Fruit fly (Drosophila melanogaster) whole organism, embryonic: ENCODE measurements around the gene CG34432.
A peak's percentile ranks its signal among the peaks of the same experiment; 100 is the strongest.

Source experiments
- Aef1 ChIP-seq: fragments of 200-800 bp; sonication (Bioruptor generic); IDR thresholded peaks from 3 replicates; pipeline ENCODE4 v1.3.6; 2022; ENCODE audit warnings: missing biosample characterization, missing genetic modification characterization
- B-H1 ChIP-seq: fragments of 200-800 bp; sonication (Bioruptor generic); IDR thresholded peaks from 3 replicates; pipeline ENCODE4 v1.3.6; 2022; ENCODE audit warnings: missing biosample characterization, missing genetic modification characterization
- CG10366 ChIP-seq: fragments of 200-800 bp; sonication (Bioruptor generic); IDR thresholded peaks from 2 replicates; pipeline ENCODE4 v1.3.6; 2022; ENCODE audit warnings: missing biosample characterization, missing genetic modification characterization
- CG12236 ChIP-seq: fragments of 200-800 bp; sonication (Bioruptor generic); optimal IDR thresholded peaks from 2 replicates; lab custom pipeline; 2016; ENCODE audit warnings: missing biosample characterization, missing genetic modification characterization
- CG13775 ChIP-seq: fragments of 200-800 bp; sonication (Bioruptor generic); optimal IDR thresholded peaks from 3 replicates; lab custom pipeline; 2017; ENCODE audit warnings: missing biosample characterization, mild to moderate bottlenecking, missing genetic modification characterization
- CG15601 ChIP-seq: fragments of 200-800 bp; sonication (Bioruptor generic); optimal IDR thresholded peaks from 3 replicates; lab custom pipeline; 2019; ENCODE audit warnings: missing biosample characterization, mild to moderate bottlenecking, missing genetic modification characterization, moderate library complexity
- CG15696 ChIP-seq: fragments of 200-800 bp; sonication (Bioruptor generic); optimal IDR thresholded peaks from 2 replicates; lab custom pipeline; 2019; ENCODE audit warnings: missing biosample characterization, mild to moderate bottlenecking, missing genetic modification characterization, moderate library complexity
- CG2116 ChIP-seq: fragments of 200-800 bp; sonication (Bioruptor generic); optimal IDR thresholded peaks from 3 replicates; lab custom pipeline; 2018; ENCODE audit warnings: missing biosample characterization, mild to moderate bottlenecking, missing genetic modification characterization
- CG33557 ChIP-seq: fragments of 200-800 bp; sonication (Bioruptor generic); optimal IDR thresholded peaks from 2 replicates; lab custom pipeline; 2019; ENCODE audit warnings: missing biosample characterization, mild to moderate bottlenecking, missing genetic modification characterization, moderate library complexity
- CG34224 ChIP-seq: fragments of 200-800 bp; sonication (Bioruptor generic); IDR thresholded peaks from 3 replicates; pipeline ENCODE4 v1.3.6; 2022; ENCODE audit warnings: missing biosample characterization, missing genetic modification characterization; ENCODE audit not compliant: partially characterized antibody
- CG4730 ChIP-seq: fragments of 200-800 bp; sonication (Bioruptor generic); IDR thresholded peaks from 2 replicates; pipeline ENCODE4 v1.3.6; 2022; ENCODE audit warnings: missing biosample characterization, missing genetic modification characterization
- CG7372 ChIP-seq: fragments of 200-800 bp; sonication (Bioruptor generic); IDR thresholded peaks from 2 replicates; pipeline ENCODE4 v1.3.6; 2022; ENCODE audit warnings: missing biosample characterization, missing genetic modification characterization
- CG7556 ChIP-seq: fragments of 200-800 bp; sonication (Bioruptor generic); optimal IDR thresholded peaks from 2 replicates; lab custom pipeline; 2017; ENCODE audit warnings: missing biosample characterization, mild to moderate bottlenecking, missing genetic modification characterization
- CG8924 ChIP-seq: fragments of 200-800 bp; optimal IDR thresholded peaks from 3 replicates; lab custom pipeline; 2019; ENCODE audit warnings: missing biosample characterization, mild to moderate bottlenecking, missing genetic modification characterization, moderate library complexity
- CG8944 ChIP-seq: fragments of 200-800 bp; sonication (Bioruptor generic); optimal IDR thresholded peaks from 3 replicates; lab custom pipeline; 2016; ENCODE audit warnings: missing biosample characterization, missing genetic modification characterization
- CTCF ChIP-seq: fragments of 200-800 bp; sonication (Bioruptor generic); optimal IDR thresholded peaks from 2 replicates; lab custom pipeline; 2017; ENCODE audit warnings: missing biosample characterization, mild to moderate bottlenecking, missing genetic modification characterization, moderate library complexity
- Camta ChIP-seq: fragments of 200-800 bp; sonication (Bioruptor generic); optimal IDR thresholded peaks from 2 replicates; lab custom pipeline; 2016; ENCODE audit warnings: missing biosample characterization, missing genetic modification characterization
- Dbx ChIP-seq: fragments of 200-800 bp; sonication (Bioruptor generic); IDR thresholded peaks from 3 replicates; pipeline ENCODE4 v1.3.6; 2022; ENCODE audit warnings: missing biosample characterization, missing genetic modification characterization
- Dref ChIP-seq: fragments of 200-800 bp; sonication (Bioruptor generic); IDR thresholded peaks from 2 replicates; pipeline ENCODE4 v1.3.6; 2022; ENCODE audit warnings: missing biosample characterization, missing genetic modification characterization
- GATAe ChIP-seq: fragments of 200-800 bp; sonication (Bioruptor generic); conservative IDR thresholded peaks from 2 replicates; pipeline ENCODE4 v1.3.6; 2022; ENCODE audit warnings: missing biosample characterization, missing genetic modification characterization
- Jarid2 ChIP-seq: fragments of 200-800 bp; sonication (Bioruptor generic); optimal IDR thresholded peaks from 3 replicates; lab custom pipeline; 2017; ENCODE audit warnings: mild to moderate bottlenecking, missing biosample characterization, missing genetic modification reagents, missing genetic modification characterization
- MESR4 ChIP-seq: fragments of 200-800 bp; sonication (Bioruptor generic); optimal IDR thresholded peaks from 2 replicates; lab custom pipeline; 2018; ENCODE audit warnings: missing biosample characterization, mild to moderate bottlenecking, missing genetic modification characterization, moderate library complexity
- Sin3A ChIP-seq: fragments of >200 bp; optimal IDR thresholded peaks from 2 replicates; lab custom pipeline; 2018
- Six4 ChIP-seq: fragments of 200-800 bp; sonication (Bioruptor generic); optimal IDR thresholded peaks from 2 replicates; lab custom pipeline; 2016; ENCODE audit warnings: missing biosample characterization, missing genetic modification characterization
- Spps ChIP-seq: fragments of 200-800 bp; sonication (Bioruptor generic); optimal IDR thresholded peaks from 2 replicates; lab custom pipeline; 2018; ENCODE audit warnings: missing biosample characterization, mild to moderate bottlenecking, missing genetic modification characterization
- YL-1 ChIP-seq: fragments of 200-800 bp; sonication (Bioruptor generic); optimal IDR thresholded peaks from 3 replicates; lab custom pipeline; 2017; ENCODE audit warnings: missing biosample characterization, mild to moderate bottlenecking, missing genetic modification characterization
- ab ChIP-seq: fragments of 200-800 bp; sonication (Bioruptor generic); optimal IDR thresholded peaks from 2 replicates; lab custom pipeline; 2016; ENCODE audit warnings: missing biosample characterization, missing genetic modification characterization
- abd-A ChIP-seq: fragments of 200-800 bp; sonication (Bioruptor generic); optimal IDR thresholded peaks from 3 replicates; lab custom pipeline; 2019; ENCODE audit warnings: missing biosample characterization, mild to moderate bottlenecking, missing genetic modification characterization, moderate library complexity
- aop ChIP-seq: fragments of 200-800 bp; sonication (Bioruptor generic); IDR thresholded peaks from 2 replicates; pipeline ENCODE4 v1.3.6; 2022; ENCODE audit warnings: missing biosample characterization, missing genetic modification characterization
- ato ChIP-seq: fragments of 200-800 bp; sonication (Bioruptor generic); IDR thresholded peaks from 2 replicates; pipeline ENCODE4 v1.3.6; 2022; ENCODE audit warnings: missing biosample characterization, missing genetic modification characterization; ENCODE audit not compliant: partially characterized antibody
- az2 ChIP-seq: fragments of 200-800 bp; sonication (Bioruptor generic); optimal IDR thresholded peaks from 3 replicates; lab custom pipeline; 2016; ENCODE audit warnings: missing biosample characterization, missing genetic modification characterization
- fd102C ChIP-seq: fragments of 200-800 bp; sonication (Bioruptor generic); optimal IDR thresholded peaks from 2 replicates; lab custom pipeline; 2018; ENCODE audit warnings: missing biosample characterization, mild to moderate bottlenecking, missing genetic modification characterization, moderate library complexity
- fd3F ChIP-seq: fragments of 200-800 bp; sonication (Bioruptor generic); optimal IDR thresholded peaks from 2 replicates; lab custom pipeline; 2018; ENCODE audit warnings: missing biosample characterization, mild to moderate bottlenecking, missing genetic modification characterization, moderate library complexity
- gce ChIP-seq: fragments of 200-800 bp; sonication (Bioruptor generic); IDR thresholded peaks from 3 replicates; pipeline ENCODE4 v1.3.6; 2022; ENCODE audit warnings: missing biosample characterization, missing genetic modification characterization
- gfzf ChIP-seq: fragments of 200-800 bp; sonication (Bioruptor generic); optimal IDR thresholded peaks from 2 replicates; lab custom pipeline; 2016; ENCODE audit warnings: missing biosample characterization, mild to moderate bottlenecking, missing genetic modification characterization, moderate library complexity
- ham ChIP-seq: fragments of 200-800 bp; sonication (Bioruptor generic); IDR thresholded peaks from 2 replicates; pipeline ENCODE4 v1.3.6; 2022; ENCODE audit warnings: missing biosample characterization, missing genetic modification characterization
- luna ChIP-seq: fragments of 200-800 bp; sonication (Bioruptor generic); optimal IDR thresholded peaks from 2 replicates; lab custom pipeline; 2016; ENCODE audit warnings: missing biosample characterization, missing genetic modification characterization
- p53 ChIP-seq: fragments of 200-800 bp; sonication (Bioruptor generic); optimal IDR thresholded peaks from 2 replicates; lab custom pipeline; 2016; ENCODE audit warnings: missing biosample characterization, missing genetic modification characterization
- pros ChIP-seq: fragments of 200-800 bp; sonication (Bioruptor generic); optimal IDR thresholded peaks from 3 replicates; lab custom pipeline; 2019; ENCODE audit warnings: missing biosample characterization, mild to moderate bottlenecking, missing genetic modification characterization, moderate library complexity
- pzg ChIP-seq: fragments of 200-800 bp; sonication (Bioruptor generic); optimal IDR thresholded peaks from 3 replicates; lab custom pipeline; 2018; ENCODE audit warnings: missing biosample characterization, mild to moderate bottlenecking, missing genetic modification characterization, moderate library complexity
- repo ChIP-seq: fragments of 200-800 bp; sonication (Bioruptor generic); optimal IDR thresholded peaks from 2 replicates; lab custom pipeline; 2016; ENCODE audit warnings: missing biosample characterization, missing genetic modification characterization
- sd ChIP-seq: fragments of 200-800 bp; sonication (Bioruptor generic); optimal IDR thresholded peaks from 3 replicates; lab custom pipeline; 2018; ENCODE audit warnings: missing biosample characterization, mild to moderate bottlenecking, missing genetic modification characterization, moderate library complexity
- seq ChIP-seq: fragments of 200-800 bp; sonication (Bioruptor generic); IDR thresholded peaks from 2 replicates; pipeline ENCODE4 v1.3.6; 2022; ENCODE audit warnings: missing biosample characterization, missing genetic modification characterization
- sim ChIP-seq: fragments of 200-800 bp; sonication (Bioruptor generic); IDR thresholded peaks from 2 replicates; pipeline ENCODE4 v1.3.6; 2022; ENCODE audit warnings: missing biosample characterization, missing genetic modification characterization
- sr ChIP-seq: fragments of 200-800 bp; sonication (Bioruptor generic); IDR thresholded peaks from 3 replicates; pipeline ENCODE4 v1.3.6; 2022; ENCODE audit warnings: missing biosample characterization, missing genetic modification characterization
- ssp ChIP-seq: fragments of 200-800 bp; sonication (Bioruptor generic); IDR thresholded peaks from 2 replicates; pipeline ENCODE4 v1.3.6; 2022; ENCODE audit warnings: missing biosample characterization, missing genetic modification characterization
- tx ChIP-seq: fragments of 200-800 bp; sonication (Bioruptor generic); optimal IDR thresholded peaks from 2 replicates; lab custom pipeline; 2016; ENCODE audit warnings: missing biosample characterization, missing genetic modification characterization
- vnd ChIP-seq: fragments of 200-800 bp; sonication (Bioruptor generic); IDR thresholded peaks from 3 replicates; pipeline ENCODE4 v1.3.6; 2022; ENCODE audit warnings: missing biosample characterization, missing genetic modification characterization; ENCODE audit not compliant: partially characterized antibody
- wek ChIP-seq: fragments of 200-800 bp; sonication (Bioruptor generic); optimal IDR thresholded peaks from 3 replicates; lab custom pipeline; 2018; ENCODE audit warnings: missing biosample characterization, mild to moderate bottlenecking, missing genetic modification characterization, moderate library complexity
- zfh1 ChIP-seq: fragments of 200-800 bp; sonication (Bioruptor generic); IDR thresholded peaks from 3 replicates; pipeline ENCODE4 v1.3.6; 2022; ENCODE audit warnings: missing biosample characterization, missing genetic modification characterization

Gene CG34432

DNA sequence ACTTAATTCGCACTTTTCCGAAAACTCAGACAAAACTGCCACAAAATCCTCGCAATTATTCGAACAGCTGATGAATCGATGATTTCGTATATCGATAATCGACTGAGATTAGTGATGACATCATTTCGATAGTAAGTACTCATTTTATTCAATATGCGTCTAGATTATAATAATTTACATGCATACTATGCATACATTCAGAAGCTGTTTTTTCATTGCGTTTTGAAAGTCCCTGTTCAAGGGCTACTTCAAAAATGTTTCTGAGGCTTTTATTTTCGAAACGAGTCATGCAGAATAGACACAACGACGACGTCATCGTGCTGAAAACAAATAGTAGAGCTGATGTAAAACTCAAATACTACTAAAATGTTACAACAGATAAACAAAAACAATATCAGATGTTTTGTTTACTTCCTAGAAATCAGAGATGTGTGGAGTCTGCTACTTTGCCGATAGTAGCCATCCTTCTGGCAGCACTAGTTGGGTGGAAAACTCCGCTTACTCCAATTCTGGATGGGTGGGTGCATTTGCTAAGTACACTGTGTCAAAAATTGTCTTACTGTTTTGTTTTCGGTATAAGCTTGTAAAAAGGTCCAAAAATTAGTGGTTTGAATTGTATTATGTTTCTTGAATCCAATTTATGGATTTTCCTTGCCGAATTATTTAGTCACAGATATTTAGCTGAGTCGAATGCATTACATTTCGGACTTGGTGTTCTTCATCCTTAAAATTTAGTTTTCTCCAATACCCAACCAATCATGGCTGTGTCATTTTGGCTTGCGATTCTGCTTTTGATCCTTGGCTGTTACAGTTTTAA lies 47.3 kb upstream of the CG34432 start, which contains the start of the genes CG2246 and CG31021 (continued):
- TF ChIP-seq fd3F (no peak), GATAe (GFP tag; lab: Robert Waterston, UW) (no peak), az2 (GFP tag; lab: Kevin White, UChicago) (peak; percentile 39), ssp (GFP tag; lab: Robert Waterston, UW) (peak; percentile 53), ab (GFP tag; lab: Kevin White, UChicago) (peak; percentile 77), pros (GFP tag; lab: Kevin White, UChicago) (no peak), B-H1 (no peak), CG34224 (GFP tag; lab: Robert Waterston, UW) (peak; percentile 72; the same call in 2 of the 3 replicates), CG10366 (no peak; the same call in 1 of the 2 replicates), CTCF (GFP tag; lab: Kevin White, UChicago) (peak; percentile 36), CG8944 (GFP tag; lab: Kevin White, UChicago) (peak; percentile 66), p53 (peak; percentile 58), ato (GFP tag; lab: Robert Waterston, UW) (peak; percentile 76), CG15696 (peak; percentile 47), CG7372 (GFP tag; lab: Robert Waterston, UW) (peak; percentile 38; the same call in 1 of the 2 replicates), Sin3A (lab: Kevin White, UChicago) (peak; percentile 80), CG2116 (GFP tag; lab: Kevin White, UChicago) (peak; percentile 64), Jarid2 (GFP tag; lab: Kevin White, UChicago) (no peak), luna (GFP tag; lab: Kevin White, UChicago) (peak; percentile 4), sd (tag; lab: Kevin White, UChicago) (no peak), zfh1 (GFP tag; lab: Robert Waterston, UW) (peak; percentile 37; the same call in 2 of the 3 replicates), wek (GFP tag; lab: Kevin White, UChicago) (no peak), MESR4 (GFP tag; lab: Kevin White, UChicago) (peak; percentile 9), Six4 (GFP tag; lab: Kevin White, UChicago) (peak; percentile 21), fd102C (no peak), pzg (GFP tag; lab: Kevin White, UChicago) (peak; percentile 92), Aef1 (peak; percentile 43; the same call in 2 of the 3 replicates), CG33557 (no peak), abd-A (no peak), sr (GFP tag; lab: Robert Waterston, UW) (no peak), ham (GFP tag; lab: Robert Waterston, UW) (no peak), sim (GFP tag; lab: Robert Waterston, UW) (no peak), Dbx (GFP tag; lab: Robert Waterston, UW) (peak; percentile 70; the same call in 2 of the 3 replicates), vnd (GFP tag; lab: Robert Waterston, UW) (peak; percentile 77), CG4730 (GFP tag; lab: Robert Waterston, UW) (peak; percentile 34; the same call in 1 of the 2 replicates), repo (no peak), CG12236 (GFP tag; lab: Kevin White, UChicago) (no peak), Dref (GFP tag; lab: Robert Waterston, UW) (peak; percentile 63), CG13775 (peak; percentile 53), gce (GFP tag; lab: Robert Waterston, UW) (0 out of 3 replicates have a peak, but pooled peaks have one; percentile 25), Camta (peak; percentile 15), CG7556 (GFP tag; lab: Kevin White, UChicago) (peak; percentile 31), YL-1 (GFP tag; lab: Kevin White, UChicago) (peak; percentile 34), CG8924 (tag; lab: Kevin White, UChicago) (peak; percentile 71), tx (GFP tag; lab: Kevin White, UChicago) (peak; percentile 65), gfzf (peak; percentile 56), seq (GFP tag; lab: Robert Waterston, UW) (no peak), CG15601 (peak; percentile 31), aop (GFP tag; lab: Robert Waterston, UW) (no peak), Spps (tag; lab: Kevin White, UChicago) (no peak)
